Worm (Caenorhabditis elegans) whole organism, late embryonic: ENCODE measurements around the gene Y5H2A.4.

Experiments used
- ahr-1 ChIP-seq: sonication (generic microtip); optimal IDR thresholded peaks from 2 replicates; lab custom pipeline; 2016; ENCODE audit warnings: missing genetic modification characterization, missing compliant biosample characterization
- ceh-14 ChIP-seq: sonication (generic microtip); optimal IDR thresholded peaks from 2 replicates; lab custom pipeline; 2016; ENCODE audit warnings: missing genotype, missing genetic modification characterization, missing compliant biosample characterization
- ceh-19 ChIP-seq: fragments of 200-800 bp; sonication (Bioruptor generic); optimal IDR thresholded peaks from 2 replicates; lab custom pipeline; 2018; ENCODE audit warnings: mild to moderate bottlenecking, missing genetic modification characterization, missing compliant biosample characterization
- ceh-2 ChIP-seq: sonication (generic microtip); optimal IDR thresholded peaks from 2 replicates; lab custom pipeline; 2016; ENCODE audit warnings: missing genotype, missing genetic modification characterization, missing compliant biosample characterization
- elt-4 ChIP-seq: sonication (generic microtip); optimal IDR thresholded peaks from 2 replicates; lab custom pipeline; 2016; ENCODE audit warnings: missing genetic modification characterization, missing compliant biosample characterization
- ets-4 ChIP-seq: sonication (generic microtip); optimal IDR thresholded peaks from 2 replicates; lab custom pipeline; 2016; ENCODE audit warnings: missing genetic modification characterization, missing compliant biosample characterization
- hlh-30 ChIP-seq: sonication (generic microtip); optimal IDR thresholded peaks from 2 replicates; lab custom pipeline; 2017; ENCODE audit warnings: antibody characterized with exemption, missing genetic modification characterization, missing compliant biosample characterization; ENCODE audit not compliant: insufficient read depth
- lim-6 ChIP-seq: sonication (generic microtip); optimal IDR thresholded peaks from 2 replicates; lab custom pipeline; 2016; ENCODE audit warnings: missing genetic modification characterization, missing compliant biosample characterization
- mec-3 ChIP-seq: sonication (generic microtip); optimal IDR thresholded peaks from 2 replicates; lab custom pipeline; 2016; ENCODE audit warnings: borderline replicate concordance, missing genetic modification characterization, missing compliant biosample characterization
- nhr-11 ChIP-seq: fragments of 150-350 bp; optimal IDR thresholded peaks from 2 replicates; lab custom pipeline; 2014; ENCODE audit warnings: missing biosample characterization, missing genetic modification characterization
- pax-1 ChIP-seq: fragments of 150-350 bp; optimal IDR thresholded peaks from 2 replicates; lab custom pipeline; 2014; ENCODE audit warnings: missing biosample characterization, missing genetic modification characterization
- pha-4 ChIP-seq: fragments of 150-350 bp; optimal IDR thresholded peaks from 2 replicates; lab custom pipeline; 2018; ENCODE audit warnings: missing biosample characterization, missing genetic modification reagents, missing genetic modification characterization
- ref-2 ChIP-seq: sonication (generic microtip); optimal IDR thresholded peaks from 2 replicates; lab custom pipeline; 2016; ENCODE audit warnings: missing genetic modification characterization, missing compliant biosample characterization
- tbx-2 ChIP-seq: sonication (generic microtip); optimal IDR thresholded peaks from 2 replicates; lab custom pipeline; 2016; ENCODE audit warnings: missing genetic modification characterization, missing compliant biosample characterization

DNA sequence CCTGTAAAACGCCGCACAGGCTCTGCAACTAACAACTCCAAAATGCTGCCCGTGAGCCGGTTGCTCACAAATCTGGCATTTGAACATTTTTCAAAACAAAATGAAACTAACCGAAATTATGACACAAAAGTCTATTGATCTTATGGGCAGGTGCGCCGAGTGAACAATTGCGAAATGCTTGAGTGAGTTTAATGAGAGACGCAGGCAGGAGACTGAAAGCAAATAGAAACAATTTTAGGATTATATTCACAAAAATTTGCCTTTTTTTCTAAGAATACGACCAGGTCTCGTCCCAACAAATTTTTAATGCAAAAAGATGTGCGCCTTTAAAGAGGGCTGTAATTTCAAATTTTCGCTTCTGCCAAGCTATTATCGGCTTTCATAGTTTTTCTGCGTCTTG, 9.7 kb downstream of the Y5H2A.4 start, which contains the start of gene nhr-183:
- TF ChIP-seq ceh-19 (GFP tag; lab: Kevin White, UChicago): no peak
- no peak for TF ChIP-seq lim-6 (tag; lab: Kevin White, UChicago)
- TF ChIP-seq ceh-14 (tag; lab: Kevin White, UChicago): no peak
- no peak for TF ChIP-seq pha-4
- no peak for TF ChIP-seq nhr-11
- TF ChIP-seq elt-4 (tag; lab: Kevin White, UChicago): no peak
- no peak for TF ChIP-seq mec-3 (tag; lab: Kevin White, UChicago)
- no peak for TF ChIP-seq tbx-2
- TF ChIP-seq ceh-2: no peak
- TF ChIP-seq ets-4: no peak
- TF ChIP-seq hlh-30 (tag; lab: Kevin White, UChicago): no peak
- peak; percentile 69 for TF ChIP-seq pax-1 (tag; lab: Kevin White, UChicago)
- TF ChIP-seq ref-2: no peak
- no peak for TF ChIP-seq ahr-1 (tag; lab: Kevin White, UChicago)
